Fruit fly (Drosophila melanogaster) whole organism, pupa: ENCODE measurements around the gene dpr16.

Experiments
- CG12605 ChIP-seq: fragments of 200-800 bp; sonication (Bioruptor generic); IDR thresholded peaks from 2 replicates; pipeline ENCODE4 v1.3.6; 2022; ENCODE audit warnings: missing biosample characterization, missing genetic modification characterization
- CG13204 ChIP-seq: fragments of 200-800 bp; sonication (Bioruptor generic); optimal IDR thresholded peaks from 2 replicates; lab custom pipeline; 2018; ENCODE audit warnings: missing biosample characterization, mild to moderate bottlenecking, missing genetic modification characterization, moderate library complexity
- CG15710 ChIP-seq: fragments of 200-800 bp; sonication (Bioruptor generic); optimal IDR thresholded peaks from 2 replicates; lab custom pipeline; 2018; ENCODE audit warnings: missing biosample characterization, mild to moderate bottlenecking, missing genetic modification characterization, moderate library complexity
- CG17806 ChIP-seq: fragments of 200-800 bp; sonication (Bioruptor generic); optimal IDR thresholded peaks from 2 replicates; lab custom pipeline; 2018; ENCODE audit warnings: missing biosample characterization, mild to moderate bottlenecking, missing genetic modification characterization, moderate library complexity
- CG32121 ChIP-seq: fragments of 200-800 bp; sonication (Bioruptor generic); IDR thresholded peaks from 2 replicates; pipeline ENCODE4 v1.3.6; 2022; ENCODE audit warnings: missing biosample characterization, missing genetic modification characterization
- CG9948 ChIP-seq: fragments of 200-800 bp; sonication (Bioruptor generic); optimal IDR thresholded peaks from 2 replicates; lab custom pipeline; 2018; ENCODE audit warnings: missing biosample characterization, mild to moderate bottlenecking, missing genetic modification characterization, moderate library complexity
- EcR ChIP-seq: fragments of 200-800 bp; sonication (Bioruptor generic); optimal IDR thresholded peaks from 3 replicates; lab custom pipeline; 2019; ENCODE audit warnings: missing biosample characterization, missing genetic modification characterization, mild to moderate bottlenecking, moderate library complexity, missing genetic modification reagents
- Pif1A ChIP-seq: fragments of 200-800 bp; sonication (Bioruptor generic); optimal IDR thresholded peaks from 3 replicates; lab custom pipeline; 2016; ENCODE audit warnings: missing biosample characterization, missing genetic modification characterization
- Pif1B ChIP-seq: fragments of 200-800 bp; sonication (Bioruptor generic); optimal IDR thresholded peaks from 3 replicates; lab custom pipeline; 2016; ENCODE audit warnings: missing biosample characterization, missing genetic modification characterization
- fd96Ca ChIP-seq: fragments of 200-800 bp; sonication (Bioruptor generic); IDR thresholded peaks from 3 replicates; pipeline ENCODE4 v1.3.6; 2022; ENCODE audit warnings: missing biosample characterization, missing genetic modification characterization
- rn ChIP-seq: fragments of 200-800 bp; sonication (Bioruptor generic); IDR thresholded peaks from 2 replicates; pipeline ENCODE4 v1.3.6; 2022; ENCODE audit warnings: missing biosample characterization, missing genetic modification characterization

dm6 chr3R:5120461-5121214, 30.1 kb upstream of the dpr16 start:
- TF ChIP-seq CG12605 (GFP tag; lab: Robert Waterston, UW) (peak; percentile 49; the same call in 1 of the 2 replicates), Pif1B (GFP tag; lab: Kevin White, UChicago) (peak; percentile 77), EcR (GFP tag; lab: Kevin White, UChicago) (no peak), rn (GFP tag; lab: Robert Waterston, UW) (no peak), CG13204 (GFP tag; lab: Kevin White, UChicago) (peak; percentile 43), CG17806 (tag; lab: Kevin White, UChicago) (peak; percentile 87), CG32121 (GFP tag; lab: Robert Waterston, UW) (no peak), Pif1A (GFP tag; lab: Kevin White, UChicago) (peak; percentile 78), CG15710 (tag; lab: Kevin White, UChicago) (peak; percentile 81), fd96Ca (peak; percentile 85), CG9948 (peak; percentile 90)
